Worm (Caenorhabditis elegans): ENCODE measurements around the gene wdr-31.
A peak's percentile ranks its signal among the peaks of the same experiment; 100 is the strongest.
"Not testable (repeated sequence)": the region's sequence is repeated elsewhere in the genome, so short reads cannot be mapped to it uniquely, and the experiment has no call there.

The wdr-31 gene

DNA sequence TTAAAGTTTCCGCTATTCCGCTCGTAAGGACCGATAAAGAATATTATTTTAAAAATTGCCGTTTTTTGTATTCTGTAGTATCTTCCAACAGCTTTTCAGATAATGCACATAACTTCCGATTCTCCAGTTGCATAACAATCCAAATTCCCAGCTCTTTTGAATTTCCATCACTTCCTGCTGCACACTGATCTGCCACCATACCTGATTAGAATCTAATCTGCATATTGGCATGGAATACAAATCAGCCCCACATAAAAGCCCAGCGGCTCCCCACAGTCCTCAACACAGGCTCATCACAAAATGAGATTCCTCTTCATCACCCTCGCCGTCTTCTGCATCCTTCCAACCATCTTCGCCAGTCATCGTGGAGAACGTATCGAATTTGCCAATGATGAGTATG, 46.5 kb downstream of the wdr-31 start, which contains the start of gene nspf-2:
Gene nspf-2 (plus strand): TSS at position 301 of the 400 bp plus-strand sequence.
- not testable (repeated sequence) for TF ChIP-seq unc-55 (GFP tag; optimal IDR thresholded peaks at IDR 0.05); alr-1 (tag; optimal IDR thresholded peaks at IDR 0.05); unc-39 (tag; optimal IDR thresholded peaks at IDR 0.05)

ce11 chrII:2686985-2687675, 48.0 kb downstream of the wdr-31 start, which contains the start of the genes sup-9 and nspf-1:
Gene sup-9 (minus strand): TSS chrII:2687027.
Gene nspf-1 (plus strand): TSS chrII:2687625.
- no peak for TF ChIP-seq alr-1 (tag; optimal IDR thresholded peaks at IDR 0.05)
- TF ChIP-seq lin-11 (tag; optimal IDR thresholded peaks at IDR 0.05) = no peak
- peak; percentile 49 for TF ChIP-seq sma-9 (GFP tag; optimal IDR thresholded peaks at IDR 0.05)
- no peak for TF ChIP-seq sma-9 (tag; optimal IDR thresholded peaks at IDR 0.05)
- no peak for TF ChIP-seq blmp-1 (tag; optimal IDR thresholded peaks at IDR 0.05; ENCODE audit: insufficient read depth)
- no peak for TF ChIP-seq fos-1 (tag; optimal IDR thresholded peaks at IDR 0.05)
- TF ChIP-seq ceh-16 (tag; optimal IDR thresholded peaks at IDR 0.05) = no peak
- no peak for TF ChIP-seq nhr-129 (tag; optimal IDR thresholded peaks at IDR 0.05)
- TF ChIP-seq gmeb-1 (tag; optimal IDR thresholded peaks at IDR 0.05) = no peak
- TF ChIP-seq sma-3 (GFP tag; optimal IDR thresholded peaks at IDR 0.05) = no peak
- TF ChIP-seq ztf-1 (GFP tag; conservative IDR thresholded peaks at IDR 0.05) = no peak
- TF ChIP-seq nhr-10 (tag; optimal IDR thresholded peaks at IDR 0.05) = no peak
- TF ChIP-seq F13H6.1 (tag; optimal IDR thresholded peaks at IDR 0.05) = peak; percentile 44
- peak; percentile 59 for TF ChIP-seq lin-13 (GFP tag; optimal IDR thresholded peaks at IDR 0.05)
- TF ChIP-seq Y55F3AM.14 (GFP tag; optimal IDR thresholded peaks at IDR 0.05) = no peak
- peak; percentile 26 for TF ChIP-seq C34F6.9 (tag; optimal IDR thresholded peaks at IDR 0.05)
- TF ChIP-seq elt-3 (tag; optimal IDR thresholded peaks at IDR 0.05) = no peak
- no peak for TF ChIP-seq R02D3.7 (tag; optimal IDR thresholded peaks at IDR 0.05)
- peak in 1 of 2 experiments; percentile 28 for TF ChIP-seq lsy-2 (tag; optimal IDR thresholded peaks at IDR 0.05)
- no peak for TF ChIP-seq ztf-11 (tag; optimal IDR thresholded peaks at IDR 0.05)
- TF ChIP-seq dmd-4 (tag; optimal IDR thresholded peaks at IDR 0.05) = no peak
- TF ChIP-seq nhr-23 (tag; optimal IDR thresholded peaks at IDR 0.05) = no peak
- no peak for TF ChIP-seq nhr-11 (tag; optimal IDR thresholded peaks at IDR 0.05)
- TF ChIP-seq nhr-77 (tag; optimal IDR thresholded peaks at IDR 0.05) = no peak
- no peak for TF ChIP-seq lin-39 (tag; optimal IDR thresholded peaks at IDR 0.05)
- TF ChIP-seq sem-4 (tag; optimal IDR thresholded peaks at IDR 0.05) = peak; percentile 24
- TF ChIP-seq nhr-25 (tag; optimal IDR thresholded peaks at IDR 0.05) = no peak
- TF ChIP-seq nhr-237 (tag; optimal IDR thresholded peaks at IDR 0.05) = no peak
- TF ChIP-seq ceh-82 (tag; optimal IDR thresholded peaks at IDR 0.05) = no peak
- TF ChIP-seq ZK546.5 (tag; optimal IDR thresholded peaks at IDR 0.05) = no peak
- TF ChIP-seq nhr-6 (tag; optimal IDR thresholded peaks at IDR 0.05) = no peak
- no peak for TF ChIP-seq mdl-1 (tag; optimal IDR thresholded peaks at IDR 0.05)

DNA sequence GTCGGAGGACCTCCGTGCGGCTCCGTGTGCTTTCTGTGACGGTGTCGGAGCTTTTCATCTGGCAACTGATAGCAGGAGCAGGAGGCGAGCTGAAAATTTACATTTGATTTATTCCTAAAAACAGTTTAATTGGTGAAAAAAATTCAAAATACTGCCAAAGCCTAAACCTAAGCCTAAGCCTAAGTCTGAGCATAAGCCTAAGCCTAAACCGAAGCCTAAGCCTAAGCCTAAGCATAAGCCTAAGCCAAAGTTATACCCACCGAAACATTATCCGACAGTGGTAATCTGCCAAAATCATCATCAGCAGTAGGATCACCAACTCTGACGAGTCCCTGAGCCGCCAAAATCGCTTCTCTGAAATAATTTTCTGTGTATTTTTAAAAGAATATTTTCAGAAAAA, 50.3 kb downstream of the wdr-31 start:
- TF ChIP-seq lin-11 (tag; optimal IDR thresholded peaks at IDR 0.05) (no peak), elt-3 (tag; optimal IDR thresholded peaks at IDR 0.05) (no peak), unc-55 (GFP tag; optimal IDR thresholded peaks at IDR 0.05) (no peak), ztf-4 (tag; optimal IDR thresholded peaks at IDR 0.05) (no peak), R02D3.7 (tag; optimal IDR thresholded peaks at IDR 0.05) (no peak), Y55F3AM.14 (GFP tag; optimal IDR thresholded peaks at IDR 0.05) (no peak), nhr-77 (tag; optimal IDR thresholded peaks at IDR 0.05) (no peak), skn-1 (tag; optimal IDR thresholded peaks at IDR 0.05) (no peak), mab-5 (tag; optimal IDR thresholded peaks at IDR 0.05) (no peak)

ce11 chrII:2684208-2684607, 50.9 kb downstream of the wdr-31 start, which contains the start of gene ceh-87:
Gene ceh-87 (minus strand): TSS chrII:2684308.
- no peak for TF ChIP-seq fos-1 (tag; optimal IDR thresholded peaks at IDR 0.05)
- TF ChIP-seq nhr-10 (tag; optimal IDR thresholded peaks at IDR 0.05) = no peak
- TF ChIP-seq nhr-237 (tag; optimal IDR thresholded peaks at IDR 0.05) = no peak
- TF ChIP-seq nhr-6 (tag; optimal IDR thresholded peaks at IDR 0.05) = no peak
- no peak for TF ChIP-seq crh-2 (tag; optimal IDR thresholded peaks at IDR 0.05)
- TF ChIP-seq ceh-82 (tag; optimal IDR thresholded peaks at IDR 0.05) = no peak
- TF ChIP-seq lin-13 (GFP tag; optimal IDR thresholded peaks at IDR 0.05) = no peak
- TF ChIP-seq sem-4 (tag; optimal IDR thresholded peaks at IDR 0.05) = no peak
- TF ChIP-seq dmd-4 (tag; optimal IDR thresholded peaks at IDR 0.05) = no peak

All from whole organism, L2 larva.